Worm (Caenorhabditis elegans) whole organism, L1 larva: ENCODE results near the gene W02G9.3.

ENCODE experiments used
- blmp-1 ChIP-seq: fragments of 150-350 bp; optimal IDR thresholded peaks from 2 replicates; lab custom pipeline; 2014; ENCODE audit warnings: missing biosample characterization, missing genetic modification characterization
- ceh-90 ChIP-seq: sonication (generic microtip); optimal IDR thresholded peaks from 2 replicates; lab custom pipeline; 2016; ENCODE audit warnings: missing genetic modification characterization, missing compliant biosample characterization
- fkh-4 ChIP-seq: sonication (generic microtip); optimal IDR thresholded peaks from 2 replicates; lab custom pipeline; 2016; ENCODE audit warnings: missing compliant biosample characterization, missing genetic modification characterization, borderline replicate concordance
- jun-1 ChIP-seq: fragments of 150-350 bp; optimal IDR thresholded peaks from 2 replicates; lab custom pipeline; 2014; ENCODE audit warnings: missing biosample characterization, missing genetic modification reagents, missing genetic modification characterization
- lin-13 ChIP-seq: fragments of 150-350 bp; optimal IDR thresholded peaks from 2 replicates; lab custom pipeline; 2014; ENCODE audit warnings: missing biosample characterization, missing genetic modification reagents, missing genetic modification characterization
- mep-1 ChIP-seq: fragments of 150-350 bp; optimal IDR thresholded peaks from 2 replicates; lab custom pipeline; 2014; ENCODE audit warnings: missing biosample characterization, missing genetic modification characterization
- nhr-12 ChIP-seq: sonication (generic microtip); optimal IDR thresholded peaks from 2 replicates; lab custom pipeline; 2017; ENCODE audit warnings: missing biosample characterization, missing genetic modification characterization
- snpc-4 ChIP-seq: fragments of 150-350 bp; optimal IDR thresholded peaks from 2 replicates; lab custom pipeline; 2014; ENCODE audit warnings: missing biosample characterization, missing genetic modification characterization
- sox-4 ChIP-seq: sonication (generic microtip); optimal IDR thresholded peaks from 2 replicates; lab custom pipeline; 2016; ENCODE audit warnings: missing genetic modification characterization, missing compliant biosample characterization

DNA sequence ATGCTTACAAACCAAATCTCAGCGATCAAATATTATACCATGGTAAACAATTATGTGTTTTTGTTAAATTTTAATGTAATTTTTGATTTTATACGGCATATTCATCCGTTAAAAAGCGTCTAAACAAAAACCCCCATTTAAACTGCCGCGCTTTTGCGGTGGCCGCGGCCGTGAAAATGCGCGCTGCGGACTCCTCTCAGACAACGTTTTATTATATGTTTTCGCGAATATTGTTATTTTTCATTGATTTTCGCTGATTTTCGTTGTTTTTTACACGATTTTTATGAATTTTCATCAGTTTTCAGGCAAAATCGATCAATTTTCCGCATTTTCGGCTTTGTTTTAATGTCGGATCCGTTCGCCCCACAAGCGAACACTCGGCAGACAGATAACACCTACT lies 34.2 kb upstream of the W02G9.3 start, which contains the start of gene W02H5.19:
- TF ChIP-seq snpc-4 (peak; percentile 56), lin-13 (peak; percentile 67), mep-1 (peak; percentile 74), sox-4 (tag; lab: Kevin White, UChicago) (peak; percentile 96), jun-1 (tag; lab: Kevin White, UChicago) (no peak), ceh-90 (peak; percentile 96), blmp-1 (tag; lab: Kevin White, UChicago) (peak; percentile 61), fkh-4 (peak; percentile 98), nhr-12 (tag; lab: Kevin White, UChicago) (no peak)
